Worm (Caenorhabditis elegans): Measurements from ENCODE around the gene dnj-20.
A peak's percentile ranks its signal among the peaks of the same experiment; 100 is the strongest.

Gene dnj-20

ce11 chrII:9573412-9573811 lies 50.6 kb downstream of the dnj-20 start (continued):
- TF ChIP-seq C16A3.4 (tag; optimal IDR thresholded peaks at IDR 0.05) (no peak), nhr-12 (tag; optimal IDR thresholded peaks at IDR 0.05) (no peak), tbx-2 (tag; optimal IDR thresholded peaks at IDR 0.05) (no peak), ceh-8 (GFP tag; optimal IDR thresholded peaks at IDR 0.05) (no peak), swsn-7 (tag; optimal IDR thresholded peaks at IDR 0.05) (peak; percentile 6), skn-1 (tag; optimal IDR thresholded peaks at IDR 0.05) (no peak), nhr-84 (tag; optimal IDR thresholded peaks at IDR 0.05) (no peak), mab-9 (GFP tag; IDR thresholded peaks at IDR 0.05) (no peak), efl-3 (GFP tag; optimal IDR thresholded peaks at IDR 0.05) (no peak), grh-1 (GFP tag; IDR thresholded peaks at IDR 0.05) (peak; percentile 47; the same call in 1 of the 2 replicates), nhr-28 (tag; optimal IDR thresholded peaks at IDR 0.05) (no peak), zip-4 (GFP tag; optimal IDR thresholded peaks at IDR 0.05) (no peak), unc-98 (GFP tag; IDR thresholded peaks at IDR 0.05) (no peak), Y116A8C.19 (tag; optimal IDR thresholded peaks at IDR 0.05; ENCODE audit: borderline replicate concordance) (no peak), rnt-1 (tag; optimal IDR thresholded peaks at IDR 0.05) (no peak), elt-2 (tag; optimal IDR thresholded peaks at IDR 0.05) (no peak), nhr-90 (tag; optimal IDR thresholded peaks at IDR 0.05; ENCODE audit: poor library complexity) (peak; percentile 51), jun-1 (tag; optimal IDR thresholded peaks at IDR 0.05) (no peak), lin-14 (GFP tag; optimal IDR thresholded peaks at IDR 0.05) (peak; percentile 67), ama-1 (optimal IDR thresholded peaks at IDR 0.05) (no peak), unc-30 (tag; optimal IDR thresholded peaks at IDR 0.05) (no peak), hlh-17 (GFP tag; optimal IDR thresholded peaks at IDR 0.05; ENCODE audit: borderline replicate concordance) (no peak), aly-2 (tag; optimal IDR thresholded peaks at IDR 0.05) (no peak), alr-1 (tag; optimal IDR thresholded peaks at IDR 0.05; ENCODE audit: borderline replicate concordance) (no peak), tlp-1 (tag; optimal IDR thresholded peaks at IDR 0.05) (no peak), nhr-77 (tag; optimal IDR thresholded peaks at IDR 0.05) (no peak), zag-1 (tag; optimal IDR thresholded peaks at IDR 0.05) (no peak), ztf-4 (tag; optimal IDR thresholded peaks at IDR 0.05) (no peak), elt-3 (tag; optimal IDR thresholded peaks at IDR 0.05) (peak in 1 of 6 experiments; percentile 52), hlh-4 (tag; optimal IDR thresholded peaks at IDR 0.05) (no peak), lsy-2 (tag; optimal IDR thresholded peaks at IDR 0.05) (peak in 1 of 2 experiments; percentile 32), blmp-1 (tag; optimal IDR thresholded peaks at IDR 0.05) (peak; percentile 54), nhr-20 (tag; optimal IDR thresholded peaks at IDR 0.05) (peak; percentile 72), lin-39 (tag; optimal IDR thresholded peaks at IDR 0.05) (no peak), nhr-71 (tag; optimal IDR thresholded peaks at IDR 0.05) (peak; percentile 25), sptf-1 (tag; optimal IDR thresholded peaks at IDR 0.05) (no peak), lir-3 (tag; optimal IDR thresholded peaks at IDR 0.05; ENCODE audit: poor library complexity) (no peak)

Data from whole organism, L1 larva.